Fruit fly (Drosophila melanogaster) whole organism, embryonic: ENCODE results near the gene pnr.

Source experiments
- BtbVII ChIP-seq: fragments of 200-800 bp; sonication (Bioruptor generic); optimal IDR thresholded peaks from 3 replicates; lab custom pipeline; 2017; ENCODE audit warnings: missing biosample characterization, mild to moderate bottlenecking, missing genetic modification characterization
- CG10209 ChIP-seq: fragments of 200-800 bp; sonication (Bioruptor generic); optimal IDR thresholded peaks from 3 replicates; lab custom pipeline; 2017; ENCODE audit warnings: missing biosample characterization, mild to moderate bottlenecking, missing genetic modification characterization, missing genetic modification reagents
- CG11085 ChIP-seq: fragments of 200-800 bp; sonication (Bioruptor generic); IDR thresholded peaks from 2 replicates; pipeline ENCODE4 v1.3.6; 2022; ENCODE audit warnings: missing biosample characterization, missing genetic modification characterization
- CG11247 ChIP-seq: fragments of 200-800 bp; sonication (Bioruptor generic); IDR thresholded peaks from 2 replicates; pipeline ENCODE4 v1.3.6; 2022; ENCODE audit warnings: missing biosample characterization, missing genetic modification characterization
- CG12155 ChIP-seq: fragments of 200-800 bp; sonication (Bioruptor generic); optimal IDR thresholded peaks from 3 replicates; lab custom pipeline; 2016; ENCODE audit warnings: missing biosample characterization, missing genetic modification characterization
- CG13123 ChIP-seq: fragments of 200-800 bp; sonication (Bioruptor generic); optimal IDR thresholded peaks from 2 replicates; lab custom pipeline; 2016; ENCODE audit warnings: missing biosample characterization, missing genetic modification characterization
- CG13424 ChIP-seq: fragments of 200-800 bp; sonication (Bioruptor generic); optimal IDR thresholded peaks from 2 replicates; lab custom pipeline; 2019; ENCODE audit warnings: missing biosample characterization, mild to moderate bottlenecking, missing genetic modification characterization, moderate library complexity
- CG14667 ChIP-seq: fragments of 200-800 bp; sonication (Bioruptor generic); IDR thresholded peaks from 2 replicates; pipeline ENCODE4 v1.3.6; 2022; ENCODE audit warnings: missing biosample characterization, missing genetic modification characterization
- CG14965 ChIP-seq: fragments of 200-800 bp; sonication (Bioruptor generic); optimal IDR thresholded peaks from 2 replicates; lab custom pipeline; 2016; ENCODE audit warnings: missing biosample characterization, missing genetic modification characterization, borderline replicate concordance
- CG1602 ChIP-seq: fragments of 200-800 bp; sonication (Bioruptor generic); optimal IDR thresholded peaks from 3 replicates; lab custom pipeline; 2016; ENCODE audit warnings: missing biosample characterization, missing genetic modification characterization
- CG17328 ChIP-seq: fragments of 200-800 bp; sonication (Bioruptor generic); IDR thresholded peaks from 2 replicates; pipeline ENCODE4 v1.3.6; 2022; ENCODE audit warnings: missing biosample characterization, missing genetic modification characterization
- CG18619 ChIP-seq: fragments of 200-800 bp; sonication (Bioruptor generic); optimal IDR thresholded peaks from 3 replicates; lab custom pipeline; 2017; ENCODE audit warnings: missing biosample characterization, mild to moderate bottlenecking, missing genetic modification characterization
- CG2199 ChIP-seq: fragments of 200-800 bp; sonication (Bioruptor generic); IDR thresholded peaks from 3 replicates; pipeline ENCODE4 v1.3.6; 2022; ENCODE audit warnings: missing biosample characterization, missing genetic modification characterization
- CG30020 ChIP-seq: fragments of 200-800 bp; optimal IDR thresholded peaks from 2 replicates; lab custom pipeline; 2019; ENCODE audit warnings: missing biosample characterization, mild to moderate bottlenecking, missing genetic modification characterization, moderate library complexity
- CG31441 ChIP-seq: fragments of 200-800 bp; sonication (Bioruptor generic); IDR thresholded peaks from 2 replicates; pipeline ENCODE4 v1.3.6; 2022; ENCODE audit warnings: missing biosample characterization, missing genetic modification characterization
- CG32767 ChIP-seq: fragments of 200-800 bp; sonication (Bioruptor generic); IDR thresholded peaks from 2 replicates; pipeline ENCODE4 v1.3.6; 2022; ENCODE audit warnings: missing biosample characterization, missing genetic modification characterization
- CG3995 ChIP-seq: fragments of 200-800 bp; sonication (Bioruptor generic); optimal IDR thresholded peaks from 3 replicates; lab custom pipeline; 2016; ENCODE audit warnings: missing biosample characterization, missing genetic modification characterization
- CG5245 ChIP-seq: fragments of 200-800 bp; sonication (Bioruptor generic); optimal IDR thresholded peaks from 3 replicates; lab custom pipeline; 2016; ENCODE audit warnings: missing biosample characterization, missing genetic modification characterization
- CG7745 ChIP-seq: fragments of 200-800 bp; sonication (Bioruptor generic); optimal IDR thresholded peaks from 2 replicates; lab custom pipeline; 2018; ENCODE audit warnings: missing biosample characterization, mild to moderate bottlenecking, missing genetic modification characterization, moderate library complexity
- CG7786 ChIP-seq: fragments of 200-800 bp; sonication (Bioruptor generic); optimal IDR thresholded peaks from 2 replicates; lab custom pipeline; 2016; ENCODE audit warnings: missing biosample characterization, missing genetic modification characterization
- CG8290 ChIP-seq, 3 experiments: fragments of 200-800 bp; sonication (Bioruptor generic); optimal IDR thresholded peaks; 2 replicates each; lab custom pipeline; 2016 to 2019; ENCODE audit warnings: missing biosample characterization in 3 of 3, missing genetic modification characterization in 3 of 3, mild to moderate bottlenecking in 2 of 3, moderate library complexity in 1 of 3
- Dbx ChIP-seq: fragments of 200-800 bp; sonication (Bioruptor generic); IDR thresholded peaks from 3 replicates; pipeline ENCODE4 v1.3.6; 2022; ENCODE audit warnings: missing biosample characterization, missing genetic modification characterization
- Doc2 ChIP-seq: fragments of 200-800 bp; sonication (Bioruptor generic); IDR thresholded peaks from 2 replicates; pipeline ENCODE4 v1.3.6; 2022; ENCODE audit warnings: missing biosample characterization, missing genetic modification characterization
- Fer1 ChIP-seq: fragments of 200-800 bp; sonication (Bioruptor generic); optimal IDR thresholded peaks from 2 replicates; lab custom pipeline; 2017; ENCODE audit warnings: missing biosample characterization, mild to moderate bottlenecking, missing genetic modification characterization
- GATAe ChIP-seq: fragments of 200-800 bp; sonication (Bioruptor generic); conservative IDR thresholded peaks from 2 replicates; pipeline ENCODE4 v1.3.6; 2022; ENCODE audit warnings: missing biosample characterization, missing genetic modification characterization
- HLHmδ ChIP-seq: fragments of 200-800 bp; sonication (Bioruptor generic); optimal IDR thresholded peaks from 2 replicates; lab custom pipeline; 2018; ENCODE audit warnings: missing biosample characterization, mild to moderate bottlenecking, missing genetic modification characterization, moderate library complexity
- Hmr ChIP-seq: fragments of 200-800 bp; sonication (Bioruptor generic); optimal IDR thresholded peaks from 3 replicates; lab custom pipeline; 2017; ENCODE audit warnings: mild to moderate bottlenecking, missing biosample characterization, missing genetic modification reagents, missing genetic modification characterization
- Hr78 ChIP-seq, 2 experiments: fragments of 200-800 bp in 1 of 2; fragments of >200 bp in 1 of 2; sonication (Bioruptor generic) in 1 of 2; optimal IDR thresholded peaks; 2 replicates each; lab custom pipeline; 2017 to 2019; ENCODE audit warnings: missing biosample characterization in 2 of 2, missing genetic modification characterization in 2 of 2, mild to moderate bottlenecking in 1 of 2, moderate library complexity in 1 of 2
- Opbp ChIP-seq: fragments of 200-800 bp; sonication (Bioruptor generic); IDR thresholded peaks from 3 replicates; pipeline ENCODE4 v1.3.6; 2022; ENCODE audit warnings: missing biosample characterization, missing genetic modification characterization; ENCODE audit not compliant: partially characterized antibody
- Ptx1 ChIP-seq: fragments of 200-800 bp; sonication (Bioruptor generic); IDR thresholded peaks from 2 replicates; pipeline ENCODE4 v1.3.6; 2022; ENCODE audit warnings: missing biosample characterization, missing genetic modification characterization
- Ravus ChIP-seq: fragments of 200-800 bp; sonication (Bioruptor generic); IDR thresholded peaks from 2 replicates; pipeline ENCODE4 v1.3.6; 2022; ENCODE audit warnings: missing biosample characterization, missing genetic modification characterization
- Sox102F ChIP-seq: fragments of 200-800 bp; sonication (Bioruptor generic); optimal IDR thresholded peaks from 2 replicates; lab custom pipeline; 2018; ENCODE audit warnings: missing biosample characterization, mild to moderate bottlenecking, missing genetic modification characterization, moderate library complexity
- abd-A ChIP-seq: fragments of 200-800 bp; sonication (Bioruptor generic); optimal IDR thresholded peaks from 3 replicates; lab custom pipeline; 2019; ENCODE audit warnings: missing biosample characterization, mild to moderate bottlenecking, missing genetic modification characterization, moderate library complexity
- amos ChIP-seq: fragments of 200-800 bp; sonication (Bioruptor generic); IDR thresholded peaks from 2 replicates; pipeline ENCODE4 v1.3.6; 2022; ENCODE audit warnings: missing biosample characterization, missing genetic modification characterization; ENCODE audit not compliant: partially characterized antibody
- ara ChIP-seq: fragments of 200-800 bp; sonication (Bioruptor generic); IDR thresholded peaks from 2 replicates; pipeline ENCODE4 v1.3.6; 2022; ENCODE audit warnings: missing biosample characterization, missing genetic modification characterization
- chif ChIP-seq, 2 experiments: fragments of 200-800 bp; sonication (Bioruptor generic); optimal IDR thresholded peaks; 3 replicates each; lab custom pipeline; 2016; ENCODE audit warnings: missing biosample characterization in 2 of 2, missing genetic modification characterization in 2 of 2
- danr ChIP-seq: fragments of 200-800 bp; sonication (Bioruptor generic); IDR thresholded peaks from 2 replicates; pipeline ENCODE4 v1.3.6; 2022; ENCODE audit warnings: missing biosample characterization, missing genetic modification characterization
- ftz-f1 ChIP-seq: fragments of 200-800 bp; sonication (Bioruptor generic); optimal IDR thresholded peaks from 2 replicates; lab custom pipeline; 2016; ENCODE audit warnings: missing biosample characterization, missing genetic modification characterization
- h ChIP-seq: fragments of >200 bp; optimal IDR thresholded peaks from 2 replicates; lab custom pipeline; 2017
- her ChIP-seq: fragments of 200-800 bp; sonication (Bioruptor generic); optimal IDR thresholded peaks from 2 replicates; lab custom pipeline; 2016; ENCODE audit warnings: missing biosample characterization, missing genetic modification characterization
- ind ChIP-seq: fragments of 200-800 bp; sonication (Bioruptor generic); optimal IDR thresholded peaks from 3 replicates; lab custom pipeline; 2016; ENCODE audit warnings: missing biosample characterization, missing genetic modification characterization
- jigr1 ChIP-seq: fragments of 200-800 bp; sonication (Bioruptor generic); IDR thresholded peaks from 3 replicates; pipeline ENCODE4 v1.3.6; 2022; ENCODE audit warnings: missing biosample characterization, missing genetic modification characterization
- lab ChIP-seq: fragments of 200-800 bp; sonication (Bioruptor generic); optimal IDR thresholded peaks from 3 replicates; lab custom pipeline; 2017; ENCODE audit warnings: missing biosample characterization, missing genetic modification characterization, mild to moderate bottlenecking, moderate library complexity, missing genetic modification reagents
- otp ChIP-seq: fragments of 200-800 bp; sonication (Bioruptor generic); IDR thresholded peaks from 3 replicates; pipeline ENCODE4, ENCODE4 v1.3.6; 2022; ENCODE audit warnings: missing biosample characterization, missing genetic modification characterization
- pzg ChIP-seq: fragments of 200-800 bp; sonication (Bioruptor generic); optimal IDR thresholded peaks from 3 replicates; lab custom pipeline; 2018; ENCODE audit warnings: missing biosample characterization, mild to moderate bottlenecking, missing genetic modification characterization, moderate library complexity
- run ChIP-seq: fragments of 200-800 bp; sonication (Bioruptor generic); optimal IDR thresholded peaks from 3 replicates; lab custom pipeline; 2018; ENCODE audit warnings: missing biosample characterization, mild to moderate bottlenecking, missing genetic modification characterization
- tx ChIP-seq: fragments of 200-800 bp; sonication (Bioruptor generic); optimal IDR thresholded peaks from 2 replicates; lab custom pipeline; 2016; ENCODE audit warnings: missing biosample characterization, missing genetic modification characterization
- z ChIP-seq: fragments of 200-800 bp; sonication (Bioruptor generic); IDR thresholded peaks from 3 replicates; pipeline ENCODE4 v1.3.6; 2022; ENCODE audit warnings: missing biosample characterization, missing genetic modification characterization

pnr gene

DNA sequence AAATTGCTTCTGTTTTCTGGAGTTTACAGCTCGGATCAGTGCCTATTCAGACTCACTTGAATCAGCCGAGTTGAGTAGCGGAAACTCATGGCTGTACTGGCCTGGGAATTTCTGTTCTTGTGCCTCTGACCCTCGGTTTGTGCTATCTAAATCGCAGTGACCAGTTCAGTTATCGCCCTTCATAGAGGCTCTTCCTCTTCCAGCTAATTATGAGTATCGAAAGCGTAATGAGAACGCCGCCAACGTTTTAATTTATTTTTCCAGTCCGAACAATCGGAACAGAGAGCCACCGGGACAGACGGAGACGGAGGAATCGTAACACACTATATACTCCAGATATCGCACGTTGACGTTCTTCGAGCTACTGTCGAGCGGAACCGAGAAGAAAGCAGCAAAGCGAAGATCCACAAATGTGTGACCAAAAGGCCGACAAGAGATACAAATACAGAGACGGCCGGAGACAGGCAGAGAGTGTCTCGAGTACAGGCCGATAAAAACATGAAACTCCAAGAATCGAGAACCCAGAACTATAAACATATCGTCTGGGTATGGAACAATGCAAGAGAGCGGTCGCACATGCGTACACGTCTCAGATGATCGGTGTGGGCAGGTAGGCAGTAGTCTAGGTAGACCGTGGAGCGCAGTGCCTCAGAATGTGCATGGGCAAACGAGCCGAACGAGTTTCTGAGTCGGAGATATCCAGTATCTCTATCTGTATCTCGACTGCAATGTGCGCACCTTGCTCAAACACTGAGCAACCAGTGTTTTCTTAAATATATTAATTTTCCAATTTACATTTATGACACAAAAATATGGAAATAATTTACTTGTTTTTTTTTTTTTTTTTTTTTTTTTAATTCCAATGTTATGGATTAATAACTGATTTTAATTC is 46.1 kb downstream of the pnr start (continued):
- TF ChIP-seq CG14965 (GFP tag; lab: Kevin White, UChicago) (no peak), CG11247 (GFP tag; lab: Robert Waterston, UW) (0 out of 2 replicates have a peak, but pooled peaks have one; percentile 38), CG12155 (GFP tag; lab: Kevin White, UChicago) (peak; percentile 55), CG8290 (GFP tag; optimal IDR thresholded peaks at IDR 0.05; lab: Kevin White, UChicago) (peak; percentile 63), CG8290 (tag; optimal IDR thresholded peaks at IDR 0.05; lab: Kevin White, UChicago) (no peak), Hmr (GFP tag; lab: Kevin White, UChicago) (peak; percentile 28), CG13123 (GFP tag; lab: Kevin White, UChicago) (peak; percentile 66), z (GFP tag; lab: Robert Waterston, UW) (0 out of 3 replicates have a peak, but pooled peaks have one; percentile 53), ind (peak; percentile 56), CG13424 (tag; lab: Kevin White, UChicago) (peak; percentile 48), CG3995 (GFP tag; lab: Kevin White, UChicago) (no peak), CG5245 (GFP tag; lab: Kevin White, UChicago) (peak; percentile 68), danr (GFP tag; lab: Robert Waterston, UW) (peak; percentile 39; the same call in 1 of the 2 replicates), CG17328 (GFP tag; lab: Robert Waterston, UW) (peak; percentile 91), amos (GFP tag; lab: Robert Waterston, UW) (no peak), ara (GFP tag; lab: Robert Waterston, UW) (peak; percentile 92), CG31441 (peak; percentile 74), CG18619 (peak; percentile 39), Doc2 (GFP tag; lab: Robert Waterston, UW) (no peak), abd-A (no peak), CG10209 (GFP tag; lab: Kevin White, UChicago) (peak; percentile 69), Dbx (GFP tag; lab: Robert Waterston, UW) (no peak), Hr78 (GFP tag; optimal IDR thresholded peaks at IDR 0.05; lab: Kevin White, UChicago) (peak in 1 of 2 experiments; percentile 72), CG11085 (GFP tag; lab: Robert Waterston, UW) (no peak), HLHmδ (no peak), CG14667 (GFP tag; lab: Robert Waterston, UW) (peak; percentile 61), lab (GFP tag; lab: Kevin White, UChicago) (no peak), Ptx1 (peak; percentile 79), otp (GFP tag; lab: Robert Waterston, UW) (peak; percentile 85; the same call in 2 of the 3 replicates), CG7786 (GFP tag; lab: Kevin White, UChicago) (no peak), Fer1 (GFP tag; lab: Kevin White, UChicago) (no peak), pzg (GFP tag; lab: Kevin White, UChicago) (no peak), chif (GFP tag; optimal IDR thresholded peaks at IDR 0.05; lab: Kevin White, UChicago) (peak in 1 of 2 experiments; percentile 70), tx (GFP tag; lab: Kevin White, UChicago) (no peak), CG7745 (tag; lab: Kevin White, UChicago) (peak; percentile 10), Sox102F (GFP tag; lab: Kevin White, UChicago) (peak; percentile 80), CG1602 (GFP tag; lab: Kevin White, UChicago) (peak; percentile 73), jigr1 (GFP tag; lab: Robert Waterston, UW) (no peak), BtbVII (GFP tag; lab: Kevin White, UChicago) (no peak), Opbp (GFP tag; lab: Robert Waterston, UW) (no peak), h (lab: Kevin White, UChicago) (no peak), Ravus (GFP tag; lab: Robert Waterston, UW) (peak; percentile 17; the same call in 1 of the 2 replicates), CG2199 (GFP tag; lab: Robert Waterston, UW) (peak; percentile 89), GATAe (0 out of 2 replicates have a peak, but pooled peaks have one; percentile 21), CG32767 (GFP tag; lab: Robert Waterston, UW) (peak; percentile 76), her (GFP tag; lab: Kevin White, UChicago) (peak; percentile 12), ftz-f1 (GFP tag; lab: Kevin White, UChicago) (no peak), CG30020 (tag; lab: Kevin White, UChicago) (no peak), run (peak; percentile 22)
